Worm (Caenorhabditis elegans): ENCODE results near the gene F58B4.6.
A peak's percentile ranks its signal among the peaks of the same experiment; 100 is the strongest.

The F58B4.6 gene

DNA sequence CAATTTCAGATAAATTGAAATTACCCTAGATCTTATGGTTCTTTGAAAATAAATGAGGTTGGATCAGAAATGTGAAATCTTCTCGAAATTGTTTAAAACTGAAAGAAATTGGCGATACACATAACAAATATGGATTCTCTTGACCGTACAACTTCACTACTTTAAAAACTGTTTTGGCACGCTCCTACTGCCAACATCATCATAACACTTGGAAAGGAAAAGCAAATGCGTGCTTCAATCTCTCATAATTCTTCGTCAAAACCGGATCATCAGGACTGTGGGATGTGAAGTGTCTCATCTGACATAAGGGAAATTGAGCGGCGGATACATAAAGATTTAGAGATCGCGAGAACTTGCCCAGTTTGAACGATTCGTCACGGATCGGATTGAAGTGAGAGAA lies 26.7 kb upstream of the F58B4.6 start, which contains the start of gene F32D8.7:
Gene F32D8.7, plus strand, starts transcription at position 329 of the 400 bp plus-strand sequence.
- TF ChIP-seq ztf-1 (GFP tag; conservative IDR thresholded peaks at IDR 0.05) (no peak), nhr-77 (tag; optimal IDR thresholded peaks at IDR 0.05) (no peak), ztf-11 (tag; optimal IDR thresholded peaks at IDR 0.05) (no peak), ceh-82 (tag; optimal IDR thresholded peaks at IDR 0.05) (no peak), aly-2 (tag; optimal IDR thresholded peaks at IDR 0.05) (no peak), ZK546.5 (tag; optimal IDR thresholded peaks at IDR 0.05) (no peak), egl-27 (tag; optimal IDR thresholded peaks at IDR 0.05) (no peak), fos-1 (tag; optimal IDR thresholded peaks at IDR 0.05) (no peak), mbf-1 (tag; optimal IDR thresholded peaks at IDR 0.05) (no peak), unc-62 (GFP tag; optimal IDR thresholded peaks at IDR 0.05) (no peak)

DNA sequence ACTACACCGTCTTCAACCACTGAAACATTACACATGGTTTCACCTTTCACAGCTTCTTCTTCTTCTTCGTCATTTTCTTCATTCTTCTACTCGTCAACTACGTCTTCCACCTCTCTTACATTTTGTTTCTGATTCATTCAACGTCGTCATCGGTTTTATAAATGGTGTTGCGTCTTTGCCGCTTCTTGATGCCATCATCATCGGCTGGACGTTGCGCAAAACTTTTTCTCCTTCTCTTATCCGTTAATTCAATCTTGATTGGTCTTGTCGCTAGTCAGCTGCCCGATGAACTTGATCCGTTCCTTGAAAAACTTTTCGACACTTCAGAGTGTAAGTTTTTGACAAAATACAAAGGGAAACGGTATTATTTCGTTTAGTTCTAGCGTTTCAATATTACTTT lies 26.2 kb upstream of the F58B4.6 start:
- TF ChIP-seq ceh-16 (tag; optimal IDR thresholded peaks at IDR 0.05): peak; percentile 24
- peak; percentile 34 for TF ChIP-seq nhr-25 (tag; optimal IDR thresholded peaks at IDR 0.05)
- no peak for TF ChIP-seq elt-3 (tag; optimal IDR thresholded peaks at IDR 0.05)

DNA sequence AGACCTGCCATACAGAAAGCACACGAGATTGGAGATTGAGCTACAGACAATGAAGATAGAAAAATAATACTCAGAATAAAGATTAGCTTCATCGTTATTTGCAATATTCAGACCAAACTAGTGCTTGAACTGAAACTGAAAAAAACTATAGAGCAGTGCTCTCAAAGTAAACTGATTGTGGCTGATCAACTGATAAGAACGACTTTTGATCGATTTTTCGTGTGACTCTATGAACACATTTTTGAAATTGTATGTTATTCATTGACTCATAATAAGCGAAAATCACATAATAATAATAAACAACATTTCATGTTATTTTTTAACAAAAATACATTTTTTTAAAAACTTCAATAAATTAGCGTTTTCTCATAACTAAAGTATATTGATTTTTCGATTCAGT lies 23.7 kb upstream of the F58B4.6 start, which contains the start of gene spp-16:
Gene spp-16, minus strand, starts transcription at position 179 of the 400 bp plus-strand sequence.
- no peak for TF ChIP-seq Y55F3AM.14 (GFP tag; optimal IDR thresholded peaks at IDR 0.05)
- TF ChIP-seq fos-1 (tag; optimal IDR thresholded peaks at IDR 0.05): peak; percentile 37
- no peak for TF ChIP-seq ztf-11 (tag; optimal IDR thresholded peaks at IDR 0.05)

DNA sequence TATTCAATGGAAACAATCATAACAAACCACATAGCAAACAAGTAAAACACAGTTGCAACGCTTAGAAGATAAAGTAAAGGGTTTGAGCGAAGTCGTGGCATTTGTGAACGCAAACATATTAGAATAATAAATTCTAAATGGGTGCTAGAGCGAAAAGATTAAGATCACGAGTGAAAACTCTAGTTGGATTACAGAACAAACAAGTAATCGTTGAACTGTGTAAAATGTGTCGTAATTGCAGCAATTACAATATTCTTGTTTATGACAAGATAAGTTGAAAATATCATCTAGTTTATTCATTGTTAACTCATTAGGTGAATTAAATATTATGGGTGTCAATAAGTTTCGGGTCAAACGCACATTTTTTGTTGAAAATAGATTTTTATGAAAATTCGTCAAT lies 22.1 kb upstream of the F58B4.6 start, which contains the start of gene F32D8.8:
Gene F32D8.8, minus strand, starts transcription at position 101 of the 400 bp plus-strand sequence.
- TF ChIP-seq ceh-16 (tag; optimal IDR thresholded peaks at IDR 0.05): no peak
- no peak for TF ChIP-seq alr-1 (tag; optimal IDR thresholded peaks at IDR 0.05)
- no peak for TF ChIP-seq mab-5 (tag; optimal IDR thresholded peaks at IDR 0.05)
- TF ChIP-seq lin-11 (tag; optimal IDR thresholded peaks at IDR 0.05): no peak
- no peak for TF ChIP-seq ceh-82 (tag; optimal IDR thresholded peaks at IDR 0.05)

DNA sequence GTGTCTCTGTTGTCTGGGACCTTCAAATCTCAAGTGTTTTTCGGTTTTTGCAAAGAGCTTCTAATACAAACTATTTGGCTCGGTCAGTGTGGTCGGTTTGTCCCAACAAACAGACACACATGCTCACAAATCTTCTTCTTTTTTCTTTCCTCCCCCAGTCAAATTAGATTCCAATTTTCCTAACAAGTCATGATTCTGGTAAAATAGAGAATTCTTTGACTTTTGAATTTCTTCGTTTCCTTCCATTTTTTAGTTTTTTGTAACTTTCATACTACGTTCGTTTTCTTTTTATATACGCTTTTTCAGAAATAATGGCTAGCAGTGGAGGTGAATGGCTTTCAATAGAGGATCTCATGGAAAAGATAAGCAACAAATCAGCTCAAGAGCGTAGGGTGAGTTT lies 21.1 kb upstream of the F58B4.6 start, which contains the start of gene F32D8.15:
Gene F32D8.15, plus strand, starts transcription at position 301 of the 400 bp plus-strand sequence.
- no peak for TF ChIP-seq ZK546.5 (tag; optimal IDR thresholded peaks at IDR 0.05)

DNA sequence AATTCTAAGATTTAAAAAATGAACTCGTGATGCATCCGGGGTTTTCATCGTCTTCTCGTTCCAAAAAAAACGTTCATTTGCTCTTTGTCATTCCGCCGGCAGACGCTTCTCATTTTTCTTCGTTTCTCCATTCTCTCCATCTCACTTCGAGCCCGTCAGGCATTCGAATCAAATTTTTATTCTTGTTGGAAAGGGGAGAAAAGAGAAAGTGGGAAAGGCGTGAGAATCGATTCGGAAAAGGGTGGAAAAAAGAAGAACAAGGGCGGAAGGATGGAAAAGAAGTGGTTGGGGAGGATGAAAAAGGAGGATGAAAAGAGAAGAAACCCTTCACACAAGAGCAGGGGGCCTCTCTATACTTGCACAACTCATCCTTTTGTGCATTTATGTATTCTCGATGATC lies 20.0 kb upstream of the F58B4.6 start:
- TF ChIP-seq zag-1 (tag; optimal IDR thresholded peaks at IDR 0.05) (peak; percentile 41), lin-13 (GFP tag; optimal IDR thresholded peaks at IDR 0.05) (no peak), elt-3 (tag; optimal IDR thresholded peaks at IDR 0.05) (no peak), mab-5 (tag; optimal IDR thresholded peaks at IDR 0.05) (no peak), nhr-25 (tag; optimal IDR thresholded peaks at IDR 0.05) (no peak), egl-27 (tag; optimal IDR thresholded peaks at IDR 0.05) (no peak), ztf-1 (GFP tag; conservative IDR thresholded peaks at IDR 0.05) (no peak), ZK546.5 (tag; optimal IDR thresholded peaks at IDR 0.05) (no peak), nhr-12 (tag; optimal IDR thresholded peaks at IDR 0.05) (no peak), unc-55 (GFP tag; optimal IDR thresholded peaks at IDR 0.05) (peak; percentile 40), lsy-2 (tag; optimal IDR thresholded peaks at IDR 0.05) (peak in 1 of 2 experiments; percentile 31), skn-1 (tag; optimal IDR thresholded peaks at IDR 0.05) (no peak), Y55F3AM.14 (GFP tag; optimal IDR thresholded peaks at IDR 0.05) (peak; percentile 18), blmp-1 (tag; optimal IDR thresholded peaks at IDR 0.05; ENCODE audit: insufficient read depth) (no peak), nhr-6 (tag; optimal IDR thresholded peaks at IDR 0.05) (no peak), aly-2 (tag; optimal IDR thresholded peaks at IDR 0.05) (no peak), nhr-77 (tag; optimal IDR thresholded peaks at IDR 0.05) (no peak), ceh-16 (tag; optimal IDR thresholded peaks at IDR 0.05) (no peak), ceh-82 (tag; optimal IDR thresholded peaks at IDR 0.05) (no peak), C34F6.9 (tag; optimal IDR thresholded peaks at IDR 0.05) (peak; percentile 33), snpc-4 (tag; optimal IDR thresholded peaks at IDR 0.05) (no peak), crh-2 (tag; optimal IDR thresholded peaks at IDR 0.05) (peak; percentile 31), ama-1 (optimal IDR thresholded peaks at IDR 0.05) (no peak), nhr-10 (tag; optimal IDR thresholded peaks at IDR 0.05) (no peak), dmd-4 (tag; optimal IDR thresholded peaks at IDR 0.05) (no peak)

Measured in whole organism, L2 larva.